Worm (Caenorhabditis elegans) whole organism, L4 larva: ENCODE data around the gene nsy-1.

Experiments
- D1046.2 ChIP-seq: fragments of 200-800 bp; sonication (Bioruptor generic); IDR thresholded peaks from 2 replicates; pipeline ENCODE4 v1.3.6; 2022; ENCODE audit warnings: missing genetic modification characterization, missing compliant biosample characterization
- F26F4.8 ChIP-seq: fragments of 200-800 bp; sonication (Bioruptor generic); conservative IDR thresholded peaks from 2 replicates; pipeline ENCODE4 v1.3.6; 2022; ENCODE audit warnings: missing genetic modification characterization, missing compliant biosample characterization
- F37D6.2 ChIP-seq: sonication (generic microtip); optimal IDR thresholded peaks from 2 replicates; lab custom pipeline; 2016; ENCODE audit warnings: mild to moderate bottlenecking, missing genetic modification characterization, missing compliant biosample characterization
- T20F7.1 ChIP-seq: fragments of 200-800 bp; sonication (Bioruptor generic); optimal IDR thresholded peaks from 2 replicates; lab custom pipeline; 2018; ENCODE audit warnings: mild to moderate bottlenecking, missing genetic modification characterization, missing compliant biosample characterization
- Y75B8A.6 ChIP-seq: fragments of 200-800 bp; sonication (Bioruptor generic); IDR thresholded peaks from 2 replicates; pipeline ENCODE4 v1.3.6; 2022; ENCODE audit warnings: missing genetic modification reagents, missing genetic modification characterization, missing compliant biosample characterization
- ZK337.2 ChIP-seq: fragments of 200-800 bp; sonication (Bioruptor generic); IDR thresholded peaks from 2 replicates; pipeline ENCODE4 v1.3.6; 2022; ENCODE audit warnings: missing genetic modification reagents, missing genetic modification characterization, missing compliant biosample characterization
- ZK546.5 ChIP-seq, 2 experiments: sonication (generic microtip); optimal IDR thresholded peaks; 2 replicates each; lab custom pipeline; 2017; ENCODE audit warnings: missing biosample characterization in 2 of 2, missing genetic modification characterization in 2 of 2
- aha-1 ChIP-seq: fragments of 150-350 bp; peaks from one replicate; lab custom pipeline; 2014; ENCODE audit warnings: missing biosample characterization, missing genetic modification characterization
- ama-1 ChIP-seq: fragments of 150-350 bp; optimal IDR thresholded peaks from 2 replicates; lab custom pipeline; 2014; ENCODE audit warnings: inconsistent platforms, mixed read lengths
- attf-4 ChIP-seq: sonication (generic microtip); optimal IDR thresholded peaks from 3 replicates; lab custom pipeline; 2017; ENCODE audit warnings: missing biosample characterization, missing genetic modification characterization
- ceh-32 ChIP-seq: sonication (generic microtip); optimal IDR thresholded peaks from 2 replicates; lab custom pipeline; 2016; ENCODE audit warnings: mild to moderate bottlenecking, missing genetic modification characterization, missing compliant biosample characterization; ENCODE audit not compliant: poor library complexity
- ceh-62 ChIP-seq: sonication (generic microtip); optimal IDR thresholded peaks from 2 replicates; lab custom pipeline; 2017; ENCODE audit warnings: missing biosample characterization, missing genetic modification characterization
- cey-2 ChIP-seq: sonication (generic microtip); optimal IDR thresholded peaks from 3 replicates; lab custom pipeline; 2017; ENCODE audit warnings: missing genetic modification characterization, mild to moderate bottlenecking, missing compliant biosample characterization, antibody characterized with exemption, borderline replicate concordance; ENCODE audit not compliant: insufficient read depth
- daf-8 ChIP-seq: fragments of 200-800 bp; sonication (Bioruptor generic); IDR thresholded peaks from 2 replicates; pipeline ENCODE4 v1.3.6; 2022; ENCODE audit warnings: missing genetic modification characterization, missing compliant biosample characterization
- dmd-8 ChIP-seq: fragments of 200-800 bp; sonication (Bioruptor generic); IDR thresholded peaks from 2 replicates; pipeline ENCODE4 v1.3.6; 2022; ENCODE audit warnings: missing genetic modification characterization, missing compliant biosample characterization
- dmd-9 ChIP-seq: fragments of 200-800 bp; sonication (Bioruptor generic); IDR thresholded peaks from 2 replicates; pipeline ENCODE4 v1.3.6; 2022; ENCODE audit warnings: missing genetic modification reagents, missing genetic modification characterization, missing compliant biosample characterization
- duxl-1 ChIP-seq: sonication (generic microtip); optimal IDR thresholded peaks from 2 replicates; lab custom pipeline; 2016; ENCODE audit warnings: mild to moderate bottlenecking, missing genetic modification characterization, moderate library complexity, missing compliant biosample characterization; ENCODE audit not compliant: poor library complexity
- dve-1 ChIP-seq: sonication (generic microtip); optimal IDR thresholded peaks from 2 replicates; lab custom pipeline; 2017; ENCODE audit warnings: antibody characterized with exemption, mild to moderate bottlenecking, missing genetic modification characterization, missing compliant biosample characterization; ENCODE audit not compliant: insufficient read depth
- fkh-10 ChIP-seq: fragments of 150-350 bp; optimal IDR thresholded peaks from 2 replicates; lab custom pipeline; 2014; ENCODE audit warnings: missing biosample characterization, missing genetic modification reagents, missing genetic modification characterization
- fos-1 ChIP-seq: fragments of 150-350 bp; optimal IDR thresholded peaks from 2 replicates; lab custom pipeline; 2014; ENCODE audit warnings: missing biosample characterization, missing genetic modification characterization
- hif-1 ChIP-seq, 2 experiments: sonication (generic microtip); optimal IDR thresholded peaks; 2 replicates each; lab custom pipeline; 2016 to 2017; ENCODE audit warnings: missing compliant biosample characterization in 2 of 2, missing genetic modification characterization in 2 of 2, missing genetic modification reagents in 2 of 2, missing genotype in 2 of 2, mild to moderate bottlenecking in 1 of 2
- hlh-30 ChIP-seq: sonication (generic microtip); optimal IDR thresholded peaks from 2 replicates; lab custom pipeline; 2017; ENCODE audit warnings: antibody characterized with exemption, mild to moderate bottlenecking, missing genetic modification characterization, missing compliant biosample characterization; ENCODE audit not compliant: insufficient read depth
- hmg-1.1 ChIP-seq: fragments of 200-800 bp; sonication (Bioruptor generic); IDR thresholded peaks from 2 replicates; pipeline ENCODE4 v1.3.6; 2022; ENCODE audit warnings: missing genetic modification reagents, missing genetic modification characterization, missing compliant biosample characterization
- lin-1 ChIP-seq: fragments of 200-800 bp; sonication (Bioruptor generic); IDR thresholded peaks from 2 replicates; pipeline ENCODE4 v1.3.6; 2022; ENCODE audit warnings: missing genetic modification reagents, missing genetic modification characterization, missing compliant biosample characterization
- lin-15B ChIP-seq: fragments of 150-350 bp; sonication (generic microtip); optimal IDR thresholded peaks from 3 replicates; lab custom pipeline; 2014; ENCODE audit warnings: missing biosample characterization, missing genetic modification characterization
- lin-39 ChIP-seq: fragments of 150-350 bp; optimal IDR thresholded peaks from 2 replicates; lab custom pipeline; 2014; ENCODE audit warnings: missing biosample characterization, missing genetic modification reagents, missing genetic modification characterization
- lir-3 ChIP-seq: sonication (generic microtip); optimal IDR thresholded peaks from 2 replicates; lab custom pipeline; 2016; ENCODE audit warnings: mild to moderate bottlenecking, missing genetic modification characterization, missing compliant biosample characterization
- madf-5 ChIP-seq, 2 experiments: fragments of 200-800 bp; sonication (Bioruptor generic); IDR thresholded peaks; 2 replicates each; pipeline ENCODE4 v1.3.6; 2022; ENCODE audit warnings: missing compliant biosample characterization in 2 of 2, missing genetic modification characterization in 2 of 2
- madf-9 ChIP-seq: fragments of 200-800 bp; sonication (Bioruptor generic); conservative IDR thresholded peaks from 2 replicates; pipeline ENCODE4 v1.3.6; 2022; ENCODE audit warnings: missing genetic modification reagents, missing genetic modification characterization, missing compliant biosample characterization
- mdt-29 ChIP-seq: fragments of 200-800 bp; sonication (Bioruptor generic); IDR thresholded peaks from 2 replicates; pipeline ENCODE4 v1.3.6; 2022; ENCODE audit warnings: missing genetic modification reagents, missing genetic modification characterization, missing compliant biosample characterization
- mep-1 ChIP-seq: fragments of 150-350 bp; sonication (generic microtip); optimal IDR thresholded peaks from 3 replicates; lab custom pipeline; 2014; ENCODE audit warnings: missing biosample characterization, missing genetic modification characterization
- mxl-3 ChIP-seq: fragments of 200-800 bp; sonication (Bioruptor generic); optimal IDR thresholded peaks from 2 replicates; lab custom pipeline; 2018; ENCODE audit warnings: mild to moderate bottlenecking, missing genetic modification characterization, missing compliant biosample characterization
- nhr-111 ChIP-seq: fragments of 200-800 bp; sonication (Bioruptor generic); optimal IDR thresholded peaks from 2 replicates; lab custom pipeline; 2018; ENCODE audit warnings: mild to moderate bottlenecking, missing genetic modification characterization, missing compliant biosample characterization
- nhr-237 ChIP-seq: sonication (generic microtip); optimal IDR thresholded peaks from 2 replicates; lab custom pipeline; 2017; ENCODE audit warnings: missing biosample characterization, missing genetic modification characterization
- nhr-28 ChIP-seq: fragments of 150-350 bp; optimal IDR thresholded peaks from 2 replicates; lab custom pipeline; 2014; ENCODE audit warnings: missing biosample characterization, missing genetic modification characterization
- nhr-41 ChIP-seq: fragments of 200-800 bp; sonication (Bioruptor generic); IDR thresholded peaks from 2 replicates; pipeline ENCODE4 v1.3.6; 2022; ENCODE audit warnings: missing genetic modification reagents, missing genetic modification characterization, missing compliant biosample characterization
- nhr-42 ChIP-seq: fragments of 200-800 bp; sonication (Bioruptor generic); IDR thresholded peaks from 2 replicates; pipeline ENCODE4 v1.3.6; 2022; ENCODE audit warnings: missing genetic modification characterization, missing compliant biosample characterization
- nhr-48 ChIP-seq: sonication (generic microtip); optimal IDR thresholded peaks from 2 replicates; lab custom pipeline; 2016; ENCODE audit warnings: mild to moderate bottlenecking, missing genetic modification characterization, missing compliant biosample characterization
- nhr-6 ChIP-seq: fragments of 150-350 bp; optimal IDR thresholded peaks from 2 replicates; lab custom pipeline; 2014; ENCODE audit warnings: missing biosample characterization, missing genetic modification characterization
- nhr-76 ChIP-seq: fragments of 150-350 bp; optimal IDR thresholded peaks from 2 replicates; lab custom pipeline; 2014; ENCODE audit warnings: missing biosample characterization, missing genetic modification characterization
- pha-4 ChIP-seq, 2 experiments: fragments of 150-350 bp in 1 of 2; fragments of 200-800 bp in 1 of 2; sonication (Bioruptor generic) in 1 of 2; IDR thresholded peaks in 1 of 2; optimal IDR thresholded peaks in 1 of 2; 2 replicates each; pipeline versions ENCODE4 v1.3.6 to Lab custom; 2014 to 2022; ENCODE audit warnings: missing genetic modification characterization in 2 of 2, missing genetic modification reagents in 2 of 2, missing biosample characterization in 1 of 2, missing compliant biosample characterization in 1 of 2
- php-3 ChIP-seq: fragments of 200-800 bp; sonication (Bioruptor generic); IDR thresholded peaks from 2 replicates; pipeline ENCODE4 v1.3.6; 2022; ENCODE audit warnings: missing genetic modification reagents, missing genetic modification characterization, missing compliant biosample characterization
- sdz-12 ChIP-seq: fragments of 200-800 bp; sonication (Bioruptor generic); optimal IDR thresholded peaks from 2 replicates; lab custom pipeline; 2018; ENCODE audit warnings: mild to moderate bottlenecking, missing genetic modification characterization, missing compliant biosample characterization
- set-16 ChIP-seq: fragments of 200-800 bp; sonication (Bioruptor generic); IDR thresholded peaks from 2 replicates; pipeline ENCODE4 v1.3.6; 2022; ENCODE audit warnings: missing genetic modification reagents, missing genetic modification characterization, missing compliant biosample characterization
- skn-1 ChIP-seq: fragments of 150-350 bp; optimal IDR thresholded peaks from 2 replicates; lab custom pipeline; 2014; ENCODE audit warnings: missing biosample characterization, missing genetic modification characterization
- snpc-1.2 ChIP-seq: fragments of 200-800 bp; sonication (Bioruptor generic); IDR thresholded peaks from 2 replicates; pipeline ENCODE4 v1.3.6; 2022; ENCODE audit warnings: missing genetic modification reagents, missing genetic modification characterization, missing compliant biosample characterization
- spr-1 ChIP-seq: sonication (generic microtip); optimal IDR thresholded peaks from 2 replicates; lab custom pipeline; 2016; ENCODE audit warnings: mild to moderate bottlenecking, missing genetic modification characterization, missing compliant biosample characterization
- unc-62 ChIP-seq, 3 experiments: fragments of 150-350 bp in 1 of 3; sonication (generic microtip); optimal IDR thresholded peaks in 2 of 3; peaks in 1 of 3; 1 replicate in 1 of 3; 2 replicates in 2 of 3; lab custom pipeline; 2014 to 2017; ENCODE audit warnings: missing biosample characterization in 3 of 3, missing genetic modification characterization in 3 of 3, missing genetic modification reagents in 3 of 3, missing genotype in 1 of 3
- zfp-2 ChIP-seq: sonication (generic microtip); optimal IDR thresholded peaks from 2 replicates; lab custom pipeline; 2016; ENCODE audit warnings: mild to moderate bottlenecking, missing genetic modification characterization, missing compliant biosample characterization
- zfp-3 ChIP-seq: fragments of 200-800 bp; sonication (Bioruptor generic); conservative IDR thresholded peaks from 2 replicates; pipeline ENCODE4 v1.3.6; 2022; ENCODE audit warnings: missing genetic modification reagents, missing genetic modification characterization, missing compliant biosample characterization
- zip-2 ChIP-seq: fragments of 150-350 bp; optimal IDR thresholded peaks from 2 replicates; lab custom pipeline; 2014; ENCODE audit warnings: missing biosample characterization, missing genetic modification characterization

The nsy-1 gene

ce11 chrII:5047279-5047678 is 24.7 kb downstream of the nsy-1 start (continued):
- no peak for TF ChIP-seq lin-15B (tag; lab: Kevin White, UChicago)
- no peak for TF ChIP-seq set-16 (GFP tag; lab: Robert Waterston, UW)
- no peak for TF ChIP-seq nhr-111
- no peak for TF ChIP-seq F37D6.2 (tag; lab: Kevin White, UChicago)
- TF ChIP-seq fkh-10, result no peak
- TF ChIP-seq hif-1 (tag; optimal IDR thresholded peaks at IDR 0.05; lab: Kevin White, UChicago), result no peak
- TF ChIP-seq zfp-2, result no peak
- TF ChIP-seq madf-9 (GFP tag; lab: Robert Waterston, UW), result no peak
- no peak for TF ChIP-seq T20F7.1 (GFP tag; lab: Kevin White, UChicago)
- no peak for TF ChIP-seq fos-1 (tag; lab: Kevin White, UChicago)
- TF ChIP-seq lin-1 (GFP tag; lab: Robert Waterston, UW), result no peak
- TF ChIP-seq madf-5 (GFP tag; IDR thresholded peaks at IDR 0.05; lab: Robert Waterston, UW), result no peak
- TF ChIP-seq duxl-1 (tag; lab: Kevin White, UChicago), result no peak
- TF ChIP-seq D1046.2 (GFP tag; lab: Robert Waterston, UW), result no peak
- TF ChIP-seq nhr-48 (tag; lab: Kevin White, UChicago), result no peak
- no peak for TF ChIP-seq daf-8 (GFP tag; lab: Robert Waterston, UW)
- TF ChIP-seq ZK337.2 (GFP tag; lab: Robert Waterston, UW), result no peak
- TF ChIP-seq nhr-6 (tag; lab: Kevin White, UChicago), result peak; percentile 74
- no peak for TF ChIP-seq snpc-1.2 (GFP tag; lab: Robert Waterston, UW)
- TF ChIP-seq zip-2 (tag; lab: Kevin White, UChicago), result no peak
- TF ChIP-seq mdt-29, result no peak
- no peak for TF ChIP-seq spr-1
- TF ChIP-seq sdz-12 (GFP tag; lab: Kevin White, UChicago), result no peak
- TF ChIP-seq unc-62 (GFP tag; optimal IDR thresholded peaks at IDR 0.05 in 1 of 2; lab: Kevin White, UChicago), result no peak
- TF ChIP-seq unc-62 (tag; optimal IDR thresholded peaks at IDR 0.05; lab: Kevin White, UChicago), result no peak
- no peak for TF ChIP-seq attf-4 (tag; lab: Kevin White, UChicago)
- TF ChIP-seq F26F4.8, result no peak
- peak; percentile 65 for TF ChIP-seq hlh-30 (tag; lab: Kevin White, UChicago)
- TF ChIP-seq mxl-3 (GFP tag; lab: Kevin White, UChicago), result peak; percentile 90
- no peak for TF ChIP-seq dmd-9 (GFP tag; lab: Robert Waterston, UW)
- TF ChIP-seq cey-2 (tag; lab: Kevin White, UChicago), result no peak
- TF ChIP-seq mep-1, result no peak
- peak; percentile 2 for TF ChIP-seq dve-1 (tag; lab: Kevin White, UChicago)
- TF ChIP-seq zfp-3, result no peak
- TF ChIP-seq dmd-8 (GFP tag; lab: Robert Waterston, UW), result no peak
- peak; percentile 70 for TF ChIP-seq aha-1 (tag; lab: Kevin White, UChicago)
- no peak for TF ChIP-seq Y75B8A.6 (GFP tag; lab: Robert Waterston, UW)
- TF ChIP-seq hmg-1.1, result no peak
- TF ChIP-seq skn-1 (tag; lab: Kevin White, UChicago), result no peak
- no peak for TF ChIP-seq php-3 (GFP tag; lab: Robert Waterston, UW)
- no peak for TF ChIP-seq lin-39 (tag; lab: Kevin White, UChicago)
- TF ChIP-seq nhr-42, result no peak
- no peak for TF ChIP-seq ZK546.5 (tag; optimal IDR thresholded peaks at IDR 0.05; lab: Kevin White, UChicago)
- no peak for TF ChIP-seq ceh-32 (tag; lab: Kevin White, UChicago)
- no peak for TF ChIP-seq ama-1
- no peak for TF ChIP-seq ceh-62 (tag; lab: Kevin White, UChicago)
- TF ChIP-seq nhr-28, result peak; percentile 54
- TF ChIP-seq nhr-41 (GFP tag; lab: Robert Waterston, UW), result no peak
- no peak for TF ChIP-seq nhr-76 (tag; lab: Kevin White, UChicago)
- TF ChIP-seq pha-4 (GFP tag; IDR thresholded peaks at IDR 0.05; lab: Robert Waterston, UW), result no peak
- TF ChIP-seq pha-4 (tag; optimal IDR thresholded peaks at IDR 0.05; lab: Kevin White, UChicago), result no peak
- TF ChIP-seq lir-3 (tag; lab: Kevin White, UChicago), result no peak
- TF ChIP-seq nhr-237 (tag; lab: Kevin White, UChicago), result no peak
